Worm (Caenorhabditis elegans) whole organism, L2 larva: ENCODE data around the gene hal-2.

Experiments
- R02D3.7 ChIP-seq: fragments of 150-350 bp; optimal IDR thresholded peaks from 2 replicates; lab custom pipeline; 2014; ENCODE audit warnings: missing biosample characterization, missing genetic modification characterization
- ama-1 ChIP-seq: fragments of 150-350 bp; optimal IDR thresholded peaks from 2 replicates; lab custom pipeline; 2018; ENCODE audit warnings: inconsistent platforms
- ceh-82 ChIP-seq: fragments of 150-350 bp; optimal IDR thresholded peaks from 2 replicates; lab custom pipeline; 2014; ENCODE audit warnings: missing biosample characterization, missing genetic modification characterization
- egl-27 ChIP-seq: sonication (generic microtip); optimal IDR thresholded peaks from 3 replicates; lab custom pipeline; 2017; ENCODE audit warnings: missing biosample characterization, missing genetic modification reagents, missing genetic modification characterization
- fos-1 ChIP-seq: fragments of 150-350 bp; optimal IDR thresholded peaks from 2 replicates; lab custom pipeline; 2014; ENCODE audit warnings: missing biosample characterization, missing genetic modification characterization
- gmeb-1 ChIP-seq: fragments of 150-350 bp; optimal IDR thresholded peaks from 2 replicates; lab custom pipeline; 2014; ENCODE audit warnings: missing biosample characterization, missing genetic modification characterization
- mdl-1 ChIP-seq, 2 experiments: fragments of 150-350 bp in 1 of 2; sonication (generic microtip) in 1 of 2; optimal IDR thresholded peaks; 2 replicates each; lab custom pipeline; 2017; ENCODE audit warnings: missing biosample characterization in 2 of 2, missing genetic modification characterization in 2 of 2
- nhr-25 ChIP-seq: fragments of 150-350 bp; sonication (generic microtip); optimal IDR thresholded peaks from 3 replicates; lab custom pipeline; 2014; ENCODE audit warnings: missing biosample characterization, missing genetic modification characterization
- unc-55 ChIP-seq: fragments of 150-350 bp; sonication (generic microtip); optimal IDR thresholded peaks from 3 replicates; lab custom pipeline; 2014; ENCODE audit warnings: missing biosample characterization, missing genetic modification reagents, missing genetic modification characterization
- unc-62 ChIP-seq: fragments of 150-350 bp; optimal IDR thresholded peaks from 2 replicates; lab custom pipeline; 2014; ENCODE audit warnings: missing biosample characterization, missing genetic modification reagents, missing genetic modification characterization
- zag-1 ChIP-seq: fragments of 150-350 bp; optimal IDR thresholded peaks from 2 replicates; lab custom pipeline; 2014; ENCODE audit warnings: missing biosample characterization, missing genetic modification characterization
- ztf-11 ChIP-seq: sonication (generic microtip); optimal IDR thresholded peaks from 2 replicates; lab custom pipeline; 2017; ENCODE audit warnings: missing biosample characterization, missing genetic modification characterization

DNA sequence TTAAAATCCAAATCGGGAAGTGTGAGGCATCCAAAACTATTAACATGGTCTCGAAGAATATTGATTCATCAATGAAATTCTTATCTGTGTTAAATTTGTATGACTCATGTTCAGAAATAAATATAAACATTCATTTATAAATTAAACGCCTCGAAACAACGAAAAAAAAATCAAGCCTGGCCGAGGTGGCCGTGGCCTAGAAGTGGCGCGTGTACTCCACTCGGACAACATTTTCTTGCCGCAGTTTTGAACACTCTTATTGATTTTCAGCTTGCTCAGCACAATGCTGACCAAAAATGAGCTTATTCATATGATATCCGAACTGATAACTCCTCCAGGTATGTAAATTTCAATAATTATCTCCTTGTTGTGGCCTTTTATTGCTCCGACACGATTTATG lies 24.6 kb downstream of the hal-2 start, which contains the start of gene ekl-6:
- no peak for TF ChIP-seq ama-1 (lab: Kevin White, UChicago)
- TF ChIP-seq gmeb-1 (tag; lab: Kevin White, UChicago): peak; percentile 51
- TF ChIP-seq ztf-11: no peak
- TF ChIP-seq egl-27 (tag; lab: Kevin White, UChicago): no peak
- TF ChIP-seq ceh-82 (tag; lab: Kevin White, UChicago): no peak
- peak; percentile 54 for TF ChIP-seq unc-55 (GFP tag; lab: Kevin White, UChicago)
- no peak for TF ChIP-seq zag-1
- TF ChIP-seq nhr-25 (tag; lab: Kevin White, UChicago): no peak
- TF ChIP-seq fos-1 (tag; lab: Kevin White, UChicago): peak; percentile 21
- TF ChIP-seq R02D3.7 (tag; lab: Kevin White, UChicago): no peak
- no peak for TF ChIP-seq mdl-1 (tag; optimal IDR thresholded peaks at IDR 0.05; lab: Kevin White, UChicago)
- TF ChIP-seq unc-62 (GFP tag; lab: Kevin White, UChicago): no peak
